Fruit fly (Drosophila melanogaster): ENCODE data around the gene eIF2beta.
A peak's percentile ranks its signal among the peaks of the same experiment; 100 is the strongest.

eIF2beta gene

dm6 chr3L:12537123-12537522 lies 10.6 kb upstream of the eIF2beta start, which contains the start of gene CG4069 (continued):
- TF ChIP-seq ac (GFP tag; optimal IDR thresholded peaks at IDR 0.05): no peak
- no peak for TF ChIP-seq ro (GFP tag; IDR thresholded peaks at IDR 0.05)
- TF ChIP-seq CG13123 (GFP tag; optimal IDR thresholded peaks at IDR 0.05): no peak
- TF ChIP-seq nmo (GFP tag; optimal IDR thresholded peaks at IDR 0.05): peak; percentile 13
- TF ChIP-seq CG4854 (GFP tag; optimal IDR thresholded peaks at IDR 0.05): no peak
- TF ChIP-seq trem (tag; optimal IDR thresholded peaks at IDR 0.05): peak; percentile 36
- no peak for TF ChIP-seq CG1529 (GFP tag; optimal IDR thresholded peaks at IDR 0.05)
- peak; percentile 57 for TF ChIP-seq CG2116 (GFP tag; optimal IDR thresholded peaks at IDR 0.05)
- peak; percentile 38 for TF ChIP-seq pzg (GFP tag; optimal IDR thresholded peaks at IDR 0.05)
- peak; percentile 95 for TF ChIP-seq E2f2 (GFP tag; IDR thresholded peaks at IDR 0.05)
- TF ChIP-seq fu2 (GFP tag; optimal IDR thresholded peaks at IDR 0.05): no peak
- no peak for TF ChIP-seq grn (GFP tag; optimal IDR thresholded peaks at IDR 0.05)
- TF ChIP-seq HmgZ (tag; optimal IDR thresholded peaks at IDR 0.05): peak; percentile 21
- TF ChIP-seq MBD-R2 (GFP tag; IDR thresholded peaks at IDR 0.05): peak; percentile 39; the same call in 1 of the 2 replicates
- TF ChIP-seq CG15514 (GFP tag; optimal IDR thresholded peaks at IDR 0.05): peak; percentile 93
- no peak for TF ChIP-seq ara (GFP tag; IDR thresholded peaks at IDR 0.05)
- no peak for TF ChIP-seq CoRest (tag; optimal IDR thresholded peaks at IDR 0.05)
- no peak for TF ChIP-seq hkb (optimal IDR thresholded peaks at IDR 0.05)
- no peak for TF ChIP-seq hkb (GFP tag; IDR thresholded peaks at IDR 0.05)
- no peak for TF ChIP-seq gcm2 (GFP tag; optimal IDR thresholded peaks at IDR 0.05)
- TF ChIP-seq CG10267 (tag; optimal IDR thresholded peaks at IDR 0.05): peak; percentile 40
- peak; percentile 7 for TF ChIP-seq CG18011 (GFP tag; optimal IDR thresholded peaks at IDR 0.05)
- TF ChIP-seq stwl (tag; optimal IDR thresholded peaks at IDR 0.05): peak; percentile 14
- peak; percentile 40 for TF ChIP-seq MESR4 (GFP tag; optimal IDR thresholded peaks at IDR 0.05)
- TF ChIP-seq CG2129 (GFP tag; IDR thresholded peaks at IDR 0.05; ENCODE audit: partially characterized antibody): no peak
- peak; percentile 45 for TF ChIP-seq CG9797 (GFP tag; optimal IDR thresholded peaks at IDR 0.05)
- TF ChIP-seq YL-1 (GFP tag; optimal IDR thresholded peaks at IDR 0.05): peak; percentile 47
- peak; percentile 26 for TF ChIP-seq CG4617 (GFP tag; optimal IDR thresholded peaks at IDR 0.05; ENCODE audit: borderline replicate concordance)

- TF ChIP-seq CG17328 (GFP tag; IDR thresholded peaks at IDR 0.05) (0 out of 2 replicates have a peak, but pooled peaks have one; percentile 10), sens (GFP tag) (peak; percentile 57), gfzf (GFP tag; optimal IDR thresholded peaks at IDR 0.05) (peak; percentile 71), CG15514 (GFP tag; optimal IDR thresholded peaks at IDR 0.05) (peak; percentile 99), CG15696 (tag; optimal IDR thresholded peaks at IDR 0.05) (no peak), hkb (optimal IDR thresholded peaks at IDR 0.05) (no peak), hkb (GFP tag; IDR thresholded peaks at IDR 0.05) (0 out of 2 replicates have a peak, but pooled peaks have one; percentile 7), Dp (GFP tag; optimal IDR thresholded peaks at IDR 0.05) (peak; percentile 26), amos (GFP tag; IDR thresholded peaks at IDR 0.05; ENCODE audit: partially characterized antibody) (peak; percentile 24; the same call in 1 of the 2 replicates), row (GFP tag; IDR thresholded peaks at IDR 0.05) (peak; percentile 23; the same call in 1 of the 3 replicates), oc (tag; optimal IDR thresholded peaks at IDR 0.05) (no peak), odd (GFP tag; optimal IDR thresholded peaks at IDR 0.05) (no peak), trem (tag; optimal IDR thresholded peaks at IDR 0.05) (peak; percentile 3), MBD-R2 (GFP tag; IDR thresholded peaks at IDR 0.05) (peak; percentile 42; the same call in 1 of the 2 replicates), pzg (GFP tag; optimal IDR thresholded peaks at IDR 0.05) (peak; percentile 36), esg (GFP tag; conservative IDR thresholded peaks at IDR 0.05) (no peak), Xbp1 (GFP tag; optimal IDR thresholded peaks at IDR 0.05) (peak; percentile 15), E2f2 (GFP tag; IDR thresholded peaks at IDR 0.05) (peak; percentile 63), kah (GFP tag; optimal IDR thresholded peaks at IDR 0.05) (peak; percentile 25), Myb (GFP tag; optimal IDR thresholded peaks at IDR 0.05) (peak; percentile 15), her (GFP tag; optimal IDR thresholded peaks at IDR 0.05) (peak; percentile 99), BtbVII (GFP tag; optimal IDR thresholded peaks at IDR 0.05) (no peak), CG13287 (GFP tag; IDR thresholded peaks at IDR 0.05; ENCODE audit: partially characterized antibody) (peak; percentile 41), Kr (GFP tag; optimal IDR thresholded peaks at IDR 0.05) (no peak), chinmo (GFP tag; IDR thresholded peaks at IDR 0.05; ENCODE audit: partially characterized antibody) (peak; percentile 96), nerfin-2 (GFP tag; IDR thresholded peaks at IDR 0.05; ENCODE audit: partially characterized antibody) (0 out of 2 replicates have a peak, but pooled peaks have one; percentile 18), MESR4 (GFP tag; optimal IDR thresholded peaks at IDR 0.05) (peak; percentile 46), grn (GFP tag; optimal IDR thresholded peaks at IDR 0.05) (peak; percentile 75), CG4617 (GFP tag; optimal IDR thresholded peaks at IDR 0.05; ENCODE audit: borderline replicate concordance) (no peak), grau (tag; optimal IDR thresholded peaks at IDR 0.05) (peak; percentile 19)
These were observed 7.8 kb upstream of the eIF2beta start, which contains the start of gene Pmm2 for dm6 chr3L:12534318-12534717. Gene Pmm2, plus strand, starts transcription at chr3L:12534590.
